Fruit fly (Drosophila melanogaster) whole organism, embryonic: ENCODE results near the gene Sem1.
A peak's percentile ranks its signal among the peaks of the same experiment; 100 is the strongest.

Experiments used
- CG10543 ChIP-seq: fragments of 200-800 bp; sonication (Bioruptor generic); optimal IDR thresholded peaks from 3 replicates; lab custom pipeline; 2017; ENCODE audit warnings: missing biosample characterization, mild to moderate bottlenecking, missing genetic modification characterization, moderate library complexity
- CG12744 ChIP-seq: fragments of 200-800 bp; sonication (Bioruptor generic); optimal IDR thresholded peaks from 2 replicates; lab custom pipeline; 2016; ENCODE audit warnings: missing biosample characterization, missing genetic modification characterization
- CG13123 ChIP-seq: fragments of 200-800 bp; sonication (Bioruptor generic); optimal IDR thresholded peaks from 2 replicates; lab custom pipeline; 2016; ENCODE audit warnings: missing biosample characterization, missing genetic modification characterization
- CG14014 ChIP-seq: fragments of 200-800 bp; sonication (Bioruptor generic); IDR thresholded peaks from 2 replicates; pipeline ENCODE4 v1.3.6; 2022; ENCODE audit warnings: missing biosample characterization, missing genetic modification characterization
- CG16815 ChIP-seq: fragments of 200-800 bp; sonication (Bioruptor generic); optimal IDR thresholded peaks from 3 replicates; lab custom pipeline; 2017; ENCODE audit warnings: missing biosample characterization, mild to moderate bottlenecking, missing genetic modification characterization
- CG17361 ChIP-seq: fragments of 200-800 bp; sonication (Bioruptor generic); IDR thresholded peaks from 3 replicates; pipeline ENCODE4 v1.3.6; 2022; ENCODE audit warnings: missing biosample characterization, missing genetic modification characterization
- CG17568 ChIP-seq: fragments of 200-800 bp; sonication (Bioruptor generic); optimal IDR thresholded peaks from 2 replicates; lab custom pipeline; 2018; ENCODE audit warnings: missing biosample characterization, mild to moderate bottlenecking, missing genetic modification characterization, moderate library complexity
- CG2678 ChIP-seq: fragments of 200-800 bp; sonication (Bioruptor generic); optimal IDR thresholded peaks from 3 replicates; lab custom pipeline; 2019; ENCODE audit warnings: missing biosample characterization, mild to moderate bottlenecking, missing genetic modification characterization, moderate library complexity
- CG3163 ChIP-seq: fragments of 200-800 bp; sonication (Bioruptor generic); optimal IDR thresholded peaks from 3 replicates; lab custom pipeline; 2016; ENCODE audit warnings: missing biosample characterization, missing genetic modification characterization
- CG32532 ChIP-seq: fragments of 200-800 bp; sonication (Bioruptor generic); IDR thresholded peaks from 2 replicates; pipeline ENCODE4 v1.3.6; 2022; ENCODE audit warnings: missing biosample characterization, missing genetic modification characterization
- CG4730 ChIP-seq: fragments of 200-800 bp; sonication (Bioruptor generic); IDR thresholded peaks from 2 replicates; pipeline ENCODE4 v1.3.6; 2022; ENCODE audit warnings: missing biosample characterization, missing genetic modification characterization
- CG8290 ChIP-seq, 3 experiments: fragments of 200-800 bp; sonication (Bioruptor generic); optimal IDR thresholded peaks; 2 replicates each; lab custom pipeline; 2016 to 2019; ENCODE audit warnings: missing biosample characterization in 3 of 3, missing genetic modification characterization in 3 of 3, mild to moderate bottlenecking in 2 of 3, moderate library complexity in 1 of 3
- CG9727 ChIP-seq: fragments of 200-800 bp; sonication (Bioruptor generic); optimal IDR thresholded peaks from 3 replicates; lab custom pipeline; 2017; ENCODE audit warnings: missing biosample characterization, mild to moderate bottlenecking, missing genetic modification characterization
- Gsc ChIP-seq: fragments of 200-800 bp; sonication (Bioruptor generic); IDR thresholded peaks from 2 replicates; pipeline ENCODE4 v1.3.6; 2022; ENCODE audit warnings: missing biosample characterization, missing genetic modification characterization
- H2.0 ChIP-seq: fragments of 200-800 bp; sonication (Bioruptor generic); IDR thresholded peaks from 2 replicates; pipeline ENCODE4 v1.3.6; 2022; ENCODE audit warnings: missing biosample characterization, missing genetic modification characterization
- Hsf ChIP-seq: fragments of 200-800 bp; sonication (Bioruptor generic); optimal IDR thresholded peaks from 3 replicates; lab custom pipeline; 2016; ENCODE audit warnings: missing biosample characterization, missing genetic modification characterization
- Kr ChIP-seq: fragments of 200-800 bp; sonication (Bioruptor generic); optimal IDR thresholded peaks from 2 replicates; lab custom pipeline; 2017; ENCODE audit warnings: missing biosample characterization, mild to moderate bottlenecking, missing genetic modification characterization
- Meics ChIP-seq: fragments of 200-800 bp; sonication (Bioruptor generic); optimal IDR thresholded peaks from 2 replicates; lab custom pipeline; 2017; ENCODE audit warnings: missing biosample characterization, mild to moderate bottlenecking, missing genetic modification characterization
- Nf-YA ChIP-seq: fragments of 200-800 bp; sonication (Bioruptor generic); IDR thresholded peaks from 2 replicates; pipeline ENCODE4 v1.3.6; 2022; ENCODE audit warnings: missing biosample characterization, missing genetic modification characterization
- Nf-YB ChIP-seq: fragments of 200-800 bp; sonication (Bioruptor generic); optimal IDR thresholded peaks from 3 replicates; lab custom pipeline; 2019; ENCODE audit warnings: missing biosample characterization, mild to moderate bottlenecking, missing genetic modification characterization, moderate library complexity
- NfI ChIP-seq: fragments of 200-800 bp; sonication (Bioruptor generic); optimal IDR thresholded peaks from 3 replicates; lab custom pipeline; 2018; ENCODE audit warnings: missing biosample characterization, mild to moderate bottlenecking, missing genetic modification characterization, moderate library complexity
- Opbp ChIP-seq: fragments of 200-800 bp; sonication (Bioruptor generic); IDR thresholded peaks from 3 replicates; pipeline ENCODE4 v1.3.6; 2022; ENCODE audit warnings: missing biosample characterization, missing genetic modification characterization; ENCODE audit not compliant: partially characterized antibody
- Pdp1 ChIP-seq, 2 experiments: fragments of 200-800 bp; sonication (Bioruptor generic); optimal IDR thresholded peaks; 3 replicates each; lab custom pipeline; 2016; ENCODE audit warnings: missing biosample characterization in 2 of 2, missing genetic modification characterization in 2 of 2, mild to moderate bottlenecking in 1 of 2, moderate library complexity in 1 of 2
- Six4 ChIP-seq: fragments of 200-800 bp; sonication (Bioruptor generic); optimal IDR thresholded peaks from 2 replicates; lab custom pipeline; 2016; ENCODE audit warnings: missing biosample characterization, missing genetic modification characterization
- TFAM ChIP-seq: fragments of 200-800 bp; sonication (Bioruptor generic); optimal IDR thresholded peaks from 2 replicates; lab custom pipeline; 2017; ENCODE audit warnings: missing biosample characterization, missing genetic modification characterization, inconsistent platforms
- Xbp1 ChIP-seq: fragments of 200-800 bp; sonication (Bioruptor generic); optimal IDR thresholded peaks from 3 replicates; lab custom pipeline; 2016; ENCODE audit warnings: missing biosample characterization, mild to moderate bottlenecking, missing genetic modification characterization
- bbx ChIP-seq: fragments of 200-800 bp; sonication (Bioruptor generic); IDR thresholded peaks from 2 replicates; pipeline ENCODE4 v1.3.6; 2022; ENCODE audit warnings: missing biosample characterization, missing genetic modification characterization; ENCODE audit not compliant: partially characterized antibody
- bcd ChIP-seq: fragments of 200-800 bp; sonication (Bioruptor generic); optimal IDR thresholded peaks from 2 replicates; lab custom pipeline; 2017; ENCODE audit warnings: missing biosample characterization, mild to moderate bottlenecking, missing genetic modification characterization
- chif ChIP-seq, 2 experiments: fragments of 200-800 bp; sonication (Bioruptor generic); optimal IDR thresholded peaks; 3 replicates each; lab custom pipeline; 2016; ENCODE audit warnings: missing biosample characterization in 2 of 2, missing genetic modification characterization in 2 of 2
- cwo ChIP-seq: fragments of 200-800 bp; sonication (Bioruptor generic); optimal IDR thresholded peaks from 3 replicates; lab custom pipeline; 2017; ENCODE audit warnings: missing biosample characterization, missing genetic modification characterization, mild to moderate bottlenecking, moderate library complexity, missing genetic modification reagents
- gt ChIP-seq: fragments of 200-800 bp; sonication (Bioruptor generic); IDR thresholded peaks from 2 replicates; pipeline ENCODE4 v1.3.6; 2022; ENCODE audit warnings: missing biosample characterization, missing genetic modification characterization
- hth ChIP-seq: fragments of >200 bp; optimal IDR thresholded peaks from 2 replicates; lab custom pipeline; 2017; ENCODE audit warnings: inconsistent platforms
- kay ChIP-seq: fragments of 200-800 bp; sonication (Bioruptor generic); optimal IDR thresholded peaks from 2 replicates; lab custom pipeline; 2016; ENCODE audit warnings: missing biosample characterization, missing genetic modification characterization
- maf-S ChIP-seq: fragments of 200-800 bp; sonication (Bioruptor generic); optimal IDR thresholded peaks from 2 replicates; lab custom pipeline; 2016; ENCODE audit warnings: missing biosample characterization, missing genetic modification characterization
- otp ChIP-seq: fragments of 200-800 bp; sonication (Bioruptor generic); IDR thresholded peaks from 3 replicates; pipeline ENCODE4, ENCODE4 v1.3.6; 2022; ENCODE audit warnings: missing biosample characterization, missing genetic modification characterization
- p53 ChIP-seq: fragments of 200-800 bp; sonication (Bioruptor generic); optimal IDR thresholded peaks from 2 replicates; lab custom pipeline; 2016; ENCODE audit warnings: missing biosample characterization, missing genetic modification characterization
- pfk ChIP-seq: fragments of 200-800 bp; sonication (Bioruptor generic); optimal IDR thresholded peaks from 2 replicates; lab custom pipeline; 2018; ENCODE audit warnings: missing biosample characterization, mild to moderate bottlenecking, missing genetic modification characterization, moderate library complexity
- pzg ChIP-seq: fragments of 200-800 bp; sonication (Bioruptor generic); optimal IDR thresholded peaks from 3 replicates; lab custom pipeline; 2018; ENCODE audit warnings: missing biosample characterization, mild to moderate bottlenecking, missing genetic modification characterization, moderate library complexity
- rib ChIP-seq: fragments of 200-800 bp; sonication (Bioruptor generic); IDR thresholded peaks from 2 replicates; pipeline ENCODE4 v1.3.6; 2022; ENCODE audit warnings: missing biosample characterization, missing genetic modification characterization
- sens ChIP-seq: fragments of 200-800 bp; sonication (Bioruptor generic); peaks from one replicate; lab custom pipeline; 2016; ENCODE audit warnings: missing biosample characterization, missing genetic modification characterization
- slou ChIP-seq: fragments of 200-800 bp; sonication (Bioruptor generic); optimal IDR thresholded peaks from 3 replicates; lab custom pipeline; 2016; ENCODE audit warnings: missing biosample characterization, missing genetic modification characterization
- sob ChIP-seq: fragments of 200-800 bp; sonication (Bioruptor generic); IDR thresholded peaks from 2 replicates; pipeline ENCODE4 v1.3.6; 2022; ENCODE audit warnings: missing biosample characterization, missing genetic modification characterization
- sug ChIP-seq: fragments of 200-800 bp; optimal IDR thresholded peaks from 2 replicates; lab custom pipeline; 2019; ENCODE audit warnings: missing biosample characterization, mild to moderate bottlenecking, missing genetic modification characterization, moderate library complexity
- tll ChIP-seq, 2 experiments: fragments of 200-800 bp in 1 of 2; fragments of >200 bp in 1 of 2; sonication (Bioruptor generic) in 1 of 2; optimal IDR thresholded peaks; 2 replicates each; lab custom pipeline; 2017 to 2019; ENCODE audit warnings: missing biosample characterization in 2 of 2, missing genetic modification characterization in 2 of 2, mild to moderate bottlenecking in 1 of 2, moderate library complexity in 1 of 2
- zfh1 ChIP-seq: fragments of 200-800 bp; sonication (Bioruptor generic); IDR thresholded peaks from 3 replicates; pipeline ENCODE4 v1.3.6; 2022; ENCODE audit warnings: missing biosample characterization, missing genetic modification characterization
- zfh2 ChIP-seq: fragments of 200-800 bp; sonication (Bioruptor generic); optimal IDR thresholded peaks from 2 replicates; lab custom pipeline; 2016; ENCODE audit warnings: missing biosample characterization, missing genetic modification characterization

Gene Sem1

dm6 chr2L:7037773-7038327 lies 25.9 kb upstream of the Sem1 start, which contains the start of gene milt (continued):
- TF ChIP-seq TFAM (GFP tag; lab: Kevin White, UChicago) (no peak), CG14014 (GFP tag; lab: Robert Waterston, UW) (no peak)

dm6 chr2L:7038404-7039341 lies 25.1 kb upstream of the Sem1 start:
- TF ChIP-seq Pdp1 (GFP tag; optimal IDR thresholded peaks at IDR 0.05; lab: Kevin White, UChicago), result peak in 1 of 2 experiments; percentile 86
- 0 out of 2 replicates have a peak, but pooled peaks have one; percentile 29 for TF ChIP-seq CG32532 (GFP tag; lab: Robert Waterston, UW)
- TF ChIP-seq zfh1 (GFP tag; lab: Robert Waterston, UW), result no peak
- TF ChIP-seq hth, result no peak
- TF ChIP-seq CG3163 (GFP tag; lab: Kevin White, UChicago), result no peak
- TF ChIP-seq bbx, result no peak
- TF ChIP-seq NfI, result no peak
- no peak for TF ChIP-seq CG13123 (GFP tag; lab: Kevin White, UChicago)
- TF ChIP-seq CG4730 (GFP tag; lab: Robert Waterston, UW), result no peak
- TF ChIP-seq CG17568 (GFP tag; lab: Kevin White, UChicago), result peak; percentile 31
- TF ChIP-seq Kr (GFP tag; lab: Kevin White, UChicago), result no peak
- TF ChIP-seq sug (tag; lab: Kevin White, UChicago), result peak; percentile 42
- peak; percentile 27 for TF ChIP-seq kay (GFP tag; lab: Kevin White, UChicago)
- TF ChIP-seq p53 (GFP tag; lab: Kevin White, UChicago), result no peak
- no peak for TF ChIP-seq CG12744 (GFP tag; lab: Kevin White, UChicago)
- no peak for TF ChIP-seq pfk
- no peak for TF ChIP-seq otp
- TF ChIP-seq Meics (GFP tag; lab: Kevin White, UChicago), result no peak
- TF ChIP-seq CG8290 (GFP tag; optimal IDR thresholded peaks at IDR 0.05; lab: Kevin White, UChicago), result no peak
- no peak for TF ChIP-seq CG8290 (tag; optimal IDR thresholded peaks at IDR 0.05; lab: Kevin White, UChicago)
- TF ChIP-seq sens (GFP tag; lab: Kevin White, UChicago), result peak; percentile 14
- no peak for TF ChIP-seq Opbp (GFP tag; lab: Robert Waterston, UW)
- no peak; the same call in 1 of the 2 replicates for TF ChIP-seq Nf-YA
- no peak for TF ChIP-seq zfh2 (GFP tag; lab: Kevin White, UChicago)
- no peak for TF ChIP-seq CG16815 (GFP tag; lab: Kevin White, UChicago)
- no peak for TF ChIP-seq pzg
- TF ChIP-seq CG10543 (GFP tag; lab: Kevin White, UChicago), result peak; percentile 1
- no peak for TF ChIP-seq gt (GFP tag; lab: Robert Waterston, UW)
- no peak for TF ChIP-seq chif (GFP tag; optimal IDR thresholded peaks at IDR 0.05; lab: Kevin White, UChicago)
- TF ChIP-seq Xbp1 (GFP tag; lab: Kevin White, UChicago), result no peak
- no peak for TF ChIP-seq sob (GFP tag; lab: Robert Waterston, UW)
- no peak for TF ChIP-seq Six4 (GFP tag; lab: Kevin White, UChicago)
- TF ChIP-seq H2.0 (GFP tag; lab: Robert Waterston, UW), result no peak
- TF ChIP-seq rib, result 0 out of 2 replicates have a peak, but pooled peaks have one; percentile 10
- no peak for TF ChIP-seq Nf-YB (GFP tag; lab: Kevin White, UChicago)
- TF ChIP-seq CG17361 (GFP tag; lab: Robert Waterston, UW), result no peak
- TF ChIP-seq slou, result no peak
- TF ChIP-seq bcd (GFP tag; lab: Kevin White, UChicago), result no peak
- TF ChIP-seq Gsc (GFP tag; lab: Robert Waterston, UW), result no peak
- TF ChIP-seq tll (GFP tag; optimal IDR thresholded peaks at IDR 0.05; lab: Kevin White, UChicago), result peak in 1 of 2 experiments; percentile 14
- TF ChIP-seq Hsf (GFP tag; lab: Kevin White, UChicago), result no peak
- TF ChIP-seq maf-S (GFP tag; lab: Kevin White, UChicago), result no peak
- no peak for TF ChIP-seq CG14014 (GFP tag; lab: Robert Waterston, UW)
- peak; percentile 16 for TF ChIP-seq CG2678
- no peak for TF ChIP-seq CG9727 (GFP tag; lab: Kevin White, UChicago)
- TF ChIP-seq cwo (GFP tag; lab: Kevin White, UChicago), result no peak
